Worm (Caenorhabditis elegans) whole organism, L4/young adult: ENCODE results near the gene F54E2.1.

ENCODE experiments used
- W03F9.2 ChIP-seq: fragments of 150-350 bp; optimal IDR thresholded peaks from 2 replicates; lab custom pipeline; 2014; ENCODE audit warnings: missing biosample characterization, missing genetic modification characterization
- dao-5 ChIP-seq: sonication (generic microtip); optimal IDR thresholded peaks from 2 replicates; lab custom pipeline; 2016; ENCODE audit warnings: missing genotype, missing genetic modification characterization, moderate library complexity, missing compliant biosample characterization
- him-1 ChIP-seq: sonication (generic microtip); optimal IDR thresholded peaks from 2 replicates; lab custom pipeline; 2016; ENCODE audit warnings: missing genotype, missing genetic modification reagents, missing genetic modification characterization, missing compliant biosample characterization

Gene F54E2.1

DNA sequence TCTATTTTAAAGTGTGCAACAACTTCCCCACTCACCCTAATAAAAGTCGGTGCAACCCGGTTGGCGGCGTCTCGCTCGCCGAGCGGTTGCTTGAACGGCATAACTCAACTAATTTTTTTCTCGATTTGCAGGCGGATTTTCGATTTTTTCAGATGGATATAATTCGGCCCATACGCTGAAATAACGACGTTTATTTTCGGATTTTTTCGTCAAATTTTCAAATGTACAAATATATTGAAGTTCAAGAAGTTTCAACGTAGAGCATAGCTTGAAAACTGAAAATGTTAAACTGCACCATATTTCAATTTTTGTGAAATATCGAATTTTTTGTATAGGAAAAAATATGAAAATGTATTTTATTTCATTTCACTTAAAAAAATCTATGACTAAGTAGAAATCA lies 2.4 kb upstream of the F54E2.1 start, which contains the start of gene ketn-1:
Gene ketn-1 (minus strand): TSS at position 101 of the 400 bp plus-strand sequence.
- TF ChIP-seq him-1 (tag; lab: Kevin White, UChicago) (no peak), W03F9.2 (tag; lab: Kevin White, UChicago) (no peak), dao-5 (tag; lab: Kevin White, UChicago) (no peak)

DNA sequence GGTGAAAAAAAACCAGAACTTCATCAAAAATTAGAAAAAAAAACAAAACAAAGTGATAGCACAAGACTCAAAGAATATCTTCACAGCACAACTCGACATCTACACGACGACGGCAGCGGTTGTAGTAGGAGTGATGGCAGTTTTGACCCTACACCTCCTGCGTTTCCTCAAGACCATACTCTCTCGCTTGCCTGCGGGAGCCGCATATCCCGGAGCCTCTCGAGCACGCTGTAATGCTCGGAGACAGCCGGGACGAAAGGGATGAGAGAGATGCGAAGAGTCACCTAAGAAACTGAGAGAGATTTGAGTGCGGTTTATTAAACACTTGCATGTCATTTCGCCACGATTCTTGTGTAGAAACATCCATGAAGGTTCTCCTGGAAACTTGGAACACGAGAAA lies 755 bp upstream of the F54E2.1 start:
- TF ChIP-seq him-1 (tag; lab: Kevin White, UChicago) (no peak), dao-5 (tag; lab: Kevin White, UChicago) (no peak), W03F9.2 (tag; lab: Kevin White, UChicago) (no peak)

DNA sequence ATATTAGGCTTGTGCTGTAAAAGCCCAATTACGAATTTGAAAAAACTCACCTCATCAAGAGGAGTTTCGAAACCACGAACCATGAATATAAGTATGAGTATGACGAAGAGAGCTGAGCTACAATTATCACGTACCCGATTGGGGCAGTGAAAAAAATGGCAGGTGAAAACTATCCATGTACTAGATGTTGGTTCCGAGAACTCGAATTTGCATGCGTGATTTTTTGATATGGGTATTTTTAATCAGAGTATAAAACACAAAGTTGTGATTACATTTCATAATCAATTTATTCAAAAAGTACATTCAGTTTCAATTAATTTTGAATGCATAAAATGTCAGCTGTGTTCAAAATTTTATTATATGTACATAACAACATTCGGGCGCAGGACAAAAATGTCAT lies 3.7 kb downstream of the F54E2.1 start, which contains the start of gene F54E2.9:
Gene F54E2.9 (minus strand): TSS at position 132 of the 400 bp plus-strand sequence.
- TF ChIP-seq him-1 (tag; lab: Kevin White, UChicago) (no peak), W03F9.2 (tag; lab: Kevin White, UChicago) (no peak), dao-5 (tag; lab: Kevin White, UChicago) (no peak)

DNA sequence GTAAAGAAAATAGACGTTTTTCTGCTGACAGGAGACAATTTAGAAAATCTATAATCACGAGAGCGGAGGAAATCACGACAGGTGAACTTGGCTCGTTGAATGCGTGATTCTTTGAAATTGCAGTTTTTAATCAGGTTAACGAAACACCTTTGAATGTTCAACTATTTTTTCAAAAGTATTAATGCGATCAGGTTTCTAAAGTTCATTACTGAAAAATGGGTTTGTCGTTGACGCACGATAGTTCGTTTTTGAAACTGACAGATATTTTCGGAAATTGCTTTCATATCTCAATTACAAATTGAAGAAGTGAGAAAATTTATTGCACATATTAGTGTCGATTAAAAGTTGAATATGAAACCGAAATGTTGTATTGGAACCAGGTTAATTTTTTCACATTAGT lies 5.8 kb downstream of the F54E2.1 start, which contains the start of gene F54E2.5:
Gene F54E2.5 (minus strand): TSS at position 101 of the 400 bp plus-strand sequence.
- TF ChIP-seq dao-5 (tag; lab: Kevin White, UChicago) (no peak), him-1 (tag; lab: Kevin White, UChicago) (no peak), W03F9.2 (tag; lab: Kevin White, UChicago) (no peak)

DNA sequence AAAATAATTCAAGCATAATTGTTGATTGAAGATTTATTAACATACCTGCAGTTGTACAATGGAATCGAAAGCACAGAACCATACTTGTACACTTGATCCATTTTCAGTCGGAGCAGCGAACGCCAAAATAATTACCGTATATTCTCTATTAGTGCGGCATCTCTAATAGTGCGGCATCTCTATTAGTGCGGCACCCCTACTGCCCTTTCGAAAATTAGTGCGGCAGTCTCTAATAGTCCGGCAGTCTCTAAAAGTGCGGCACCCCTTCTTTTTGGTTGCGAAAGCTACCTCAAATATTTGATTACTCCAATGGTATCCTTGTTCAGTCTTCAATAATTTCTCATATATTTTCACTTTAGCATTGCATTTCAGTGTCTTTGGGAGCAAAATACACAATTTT lies 7.9 kb downstream of the F54E2.1 start, which contains the start of gene srt-34:
Gene srt-34 (minus strand): TSS at position 101 of the 400 bp plus-strand sequence.
- TF ChIP-seq him-1 (tag; lab: Kevin White, UChicago), result no peak
- no peak for TF ChIP-seq dao-5 (tag; lab: Kevin White, UChicago)
- TF ChIP-seq W03F9.2 (tag; lab: Kevin White, UChicago), result no peak

- TF ChIP-seq W03F9.2 (tag; lab: Kevin White, UChicago), result no peak
- no peak for TF ChIP-seq him-1 (tag; lab: Kevin White, UChicago)
- no peak for TF ChIP-seq dao-5 (tag; lab: Kevin White, UChicago)
These were observed 11.5 kb downstream of the F54E2.1 start, which contains the start of gene srh-36 for ce11 chrV:2821618-2822272. Gene srh-36, minus strand, starts transcription at chrV:2821668.

DNA sequence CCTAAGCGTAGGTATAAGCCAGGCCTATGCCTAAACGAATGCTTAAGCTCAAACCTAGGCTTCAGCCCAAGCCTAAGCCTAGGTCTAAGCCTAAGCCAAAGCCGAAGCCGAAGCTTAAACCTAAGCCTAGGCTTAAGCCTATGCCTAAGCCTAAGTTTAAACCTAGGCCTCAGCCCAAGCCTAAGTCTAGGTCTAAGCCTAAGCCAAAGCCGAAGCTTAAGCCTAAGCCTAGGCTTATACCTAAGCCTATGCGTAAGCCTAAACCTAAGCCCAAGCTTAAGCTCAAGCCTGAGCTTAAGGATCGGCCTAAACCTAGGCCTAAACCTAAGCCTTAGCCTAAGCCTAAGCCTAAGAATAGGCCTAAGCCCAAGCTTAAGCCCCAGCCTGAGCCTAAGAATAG lies 15.8 kb downstream of the F54E2.1 start:
- TF ChIP-seq W03F9.2 (tag; lab: Kevin White, UChicago), result no peak
- no peak for TF ChIP-seq dao-5 (tag; lab: Kevin White, UChicago)
- TF ChIP-seq him-1 (tag; lab: Kevin White, UChicago), result no peak

DNA sequence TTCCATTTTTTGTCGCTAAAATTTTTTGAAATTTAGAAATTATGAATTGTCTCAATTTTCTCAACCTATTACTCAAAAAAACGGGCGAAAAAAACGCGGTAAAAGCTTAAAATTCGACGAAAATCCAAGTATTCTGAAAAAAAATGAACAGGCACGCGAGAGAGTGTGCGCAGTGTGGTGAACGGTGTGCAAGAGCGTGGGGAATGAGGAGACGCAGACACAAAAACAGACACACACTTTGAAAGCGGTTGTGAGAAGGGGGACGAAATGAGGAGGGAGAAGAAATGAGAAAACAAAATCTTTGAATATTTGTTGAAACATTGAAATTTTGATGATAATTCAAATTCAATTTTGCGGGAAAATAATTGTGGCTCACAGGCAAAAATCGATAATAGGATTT lies 16.6 kb downstream of the F54E2.1 start, which contains the start of gene T03D3.5:
Gene T03D3.5 (minus strand): TSS at position 21 of the 400 bp plus-strand sequence.
- TF ChIP-seq him-1 (tag; lab: Kevin White, UChicago) (no peak), dao-5 (tag; lab: Kevin White, UChicago) (no peak), W03F9.2 (tag; lab: Kevin White, UChicago) (no peak)

DNA sequence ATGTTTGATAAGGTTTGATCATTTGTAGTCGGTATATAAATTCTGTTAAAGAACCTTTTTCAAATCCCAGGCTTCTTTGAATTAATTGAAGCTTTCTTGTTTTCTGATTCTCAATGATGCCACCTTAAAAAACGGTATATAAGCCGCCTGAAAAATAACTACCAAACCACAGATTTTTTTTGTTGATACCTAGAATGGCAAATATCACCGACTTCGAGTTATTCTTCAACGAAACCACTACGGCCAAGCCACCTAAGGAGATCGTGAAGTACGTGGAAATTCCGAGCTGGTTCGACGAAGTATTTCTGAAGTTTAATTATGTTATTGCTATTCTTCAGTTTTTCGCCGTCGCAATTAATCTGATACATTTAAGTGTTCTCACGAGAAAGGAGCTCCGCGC lies 20.6 kb downstream of the F54E2.1 start, which contains the start of gene srw-2:
Gene srw-2 (plus strand): TSS at position 62 of the 400 bp plus-strand sequence.
- TF ChIP-seq W03F9.2 (tag; lab: Kevin White, UChicago) (no peak), dao-5 (tag; lab: Kevin White, UChicago) (no peak), him-1 (tag; lab: Kevin White, UChicago) (no peak)

DNA sequence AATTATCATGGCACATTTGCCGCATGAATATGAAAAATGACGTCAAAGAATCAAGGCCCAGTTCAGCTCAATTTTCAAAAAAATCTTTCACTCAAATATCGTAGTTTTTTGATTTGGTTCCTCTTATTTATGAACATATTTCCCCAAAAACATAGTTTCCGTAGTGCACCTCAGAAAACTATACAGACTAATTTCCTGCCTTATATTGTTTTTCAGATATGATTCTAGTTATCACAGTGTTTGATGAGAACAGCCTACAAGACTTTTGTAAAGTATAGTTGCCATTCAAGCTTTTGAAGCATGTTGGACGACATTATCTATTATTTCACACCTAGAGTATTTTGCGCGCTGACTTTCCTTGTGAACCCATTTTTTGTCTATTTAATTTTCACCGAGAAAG lies 22.5 kb downstream of the F54E2.1 start, which contains the start of gene srj-50:
Gene srj-50 (plus strand): TSS at position 301 of the 400 bp plus-strand sequence.
- no peak for TF ChIP-seq him-1 (tag; lab: Kevin White, UChicago)
- no peak for TF ChIP-seq W03F9.2 (tag; lab: Kevin White, UChicago)
- TF ChIP-seq dao-5 (tag; lab: Kevin White, UChicago), result no peak

DNA sequence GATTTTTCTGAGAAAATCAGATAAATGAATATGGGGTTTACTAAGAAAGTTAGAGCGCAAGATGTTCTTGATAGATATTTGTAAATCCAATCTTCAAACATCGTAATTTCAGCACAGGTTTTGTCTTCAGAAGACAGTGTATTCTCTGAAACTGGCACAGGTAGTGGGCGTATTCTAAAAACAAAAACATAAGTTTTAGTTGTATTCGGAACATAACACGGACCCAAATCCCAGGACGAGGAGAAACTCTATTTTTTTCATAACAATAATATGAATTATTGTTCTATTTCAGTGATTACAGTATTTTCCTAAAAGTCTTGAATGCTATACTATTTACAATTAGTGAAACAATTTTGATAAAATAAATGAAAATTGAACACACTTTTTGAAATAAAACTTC lies 26.3 kb downstream of the F54E2.1 start, which contains the start of gene srj-45:
Gene srj-45 (minus strand): TSS at position 101 of the 400 bp plus-strand sequence.
- no peak for TF ChIP-seq him-1 (tag; lab: Kevin White, UChicago)
- TF ChIP-seq dao-5 (tag; lab: Kevin White, UChicago), result no peak
- TF ChIP-seq W03F9.2 (tag; lab: Kevin White, UChicago), result no peak

DNA sequence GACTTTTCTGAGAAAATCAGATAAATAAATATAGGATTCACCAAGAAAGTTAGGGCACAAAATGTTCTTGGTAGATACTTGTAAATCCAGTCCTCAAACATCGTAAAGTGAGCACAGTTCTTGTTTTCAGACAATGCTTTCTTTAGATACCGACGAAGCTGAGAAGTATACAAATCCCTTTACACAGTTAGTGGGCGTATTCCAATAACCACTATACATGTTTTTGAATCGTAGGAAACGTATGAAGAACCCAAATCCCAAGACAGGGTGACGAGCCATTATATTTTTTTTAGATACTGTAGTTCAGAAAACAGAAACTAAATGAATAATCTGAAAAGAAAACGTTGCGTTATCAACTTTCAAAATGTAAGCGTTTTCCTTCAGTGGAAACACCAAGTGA lies 35.6 kb downstream of the F54E2.1 start, which contains the start of gene srj-44:
Gene srj-44 (minus strand): TSS at position 101 of the 400 bp plus-strand sequence.
- TF ChIP-seq him-1 (tag; lab: Kevin White, UChicago) (no peak), dao-5 (tag; lab: Kevin White, UChicago) (no peak), W03F9.2 (tag; lab: Kevin White, UChicago) (no peak)

DNA sequence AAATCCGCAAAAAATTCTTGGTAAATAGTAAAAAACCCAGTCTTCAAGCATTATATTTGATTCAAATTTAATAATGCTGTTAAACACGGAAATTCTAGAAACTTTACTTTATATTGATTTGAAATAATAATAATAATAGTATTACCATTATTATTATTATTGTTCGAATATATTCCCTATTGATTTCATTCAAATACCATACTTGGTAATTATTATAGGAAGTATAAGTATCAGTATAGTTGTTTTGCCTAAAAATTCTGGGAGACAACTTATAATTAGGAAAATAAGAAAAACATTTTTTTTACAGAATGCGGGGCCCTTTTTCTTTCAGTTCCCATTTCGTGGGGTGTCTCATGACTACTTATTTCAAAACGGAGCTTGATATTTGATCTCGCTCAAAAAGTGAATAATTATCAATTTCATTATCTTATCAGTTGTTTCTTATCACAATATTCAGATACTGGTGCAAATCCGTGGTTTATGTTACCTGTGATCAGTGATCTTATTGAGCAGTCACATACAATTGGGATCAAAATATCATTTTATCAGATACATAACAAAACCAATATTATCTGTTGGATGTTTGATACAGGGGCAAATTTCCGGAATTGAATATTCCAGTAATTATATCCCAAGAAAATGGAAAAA lies 38.2 kb downstream of the F54E2.1 start, which contains the start of gene srj-49:
Gene srj-49 (minus strand): TSS at position 51 of the 648 bp plus-strand sequence.
- no peak for TF ChIP-seq him-1 (tag; lab: Kevin White, UChicago)
- TF ChIP-seq dao-5 (tag; lab: Kevin White, UChicago), result no peak
- TF ChIP-seq W03F9.2 (tag; lab: Kevin White, UChicago), result no peak
